Worm (Caenorhabditis elegans) whole organism, L2 larva: ENCODE results near the gene hpd-1.

Source experiments
- F13H6.1 ChIP-seq: sonication (generic microtip); optimal IDR thresholded peaks from 2 replicates; lab custom pipeline; 2016; ENCODE audit warnings: missing genetic modification characterization, missing compliant biosample characterization
- Y55F3AM.14 ChIP-seq: fragments of 200-800 bp; sonication (Bioruptor generic); optimal IDR thresholded peaks from 2 replicates; lab custom pipeline; 2018; ENCODE audit warnings: mild to moderate bottlenecking, missing genetic modification characterization, missing compliant biosample characterization
- ZK546.5 ChIP-seq: sonication (generic microtip); optimal IDR thresholded peaks from 2 replicates; lab custom pipeline; 2017; ENCODE audit warnings: missing biosample characterization, missing genetic modification characterization
- alr-1 ChIP-seq: fragments of 150-350 bp; optimal IDR thresholded peaks from 2 replicates; lab custom pipeline; 2014; ENCODE audit warnings: missing biosample characterization, missing genetic modification characterization
- ama-1 ChIP-seq: fragments of 150-350 bp; optimal IDR thresholded peaks from 2 replicates; lab custom pipeline; 2018; ENCODE audit warnings: inconsistent platforms
- blmp-1 ChIP-seq: sonication (generic microtip); optimal IDR thresholded peaks from 2 replicates; lab custom pipeline; 2017; ENCODE audit warnings: missing genetic modification characterization, mild to moderate bottlenecking, missing compliant biosample characterization, antibody characterized with exemption, moderate library complexity; ENCODE audit not compliant: insufficient read depth
- ceh-16 ChIP-seq: fragments of 150-350 bp; optimal IDR thresholded peaks from 2 replicates; lab custom pipeline; 2014; ENCODE audit warnings: missing biosample characterization, missing genetic modification characterization
- elt-3 ChIP-seq: sonication (generic microtip); optimal IDR thresholded peaks from 2 replicates; lab custom pipeline; 2017; ENCODE audit warnings: missing biosample characterization, missing genetic modification characterization
- lin-13 ChIP-seq: fragments of 150-350 bp; optimal IDR thresholded peaks from 2 replicates; lab custom pipeline; 2014; ENCODE audit warnings: missing biosample characterization, missing genetic modification reagents, missing genetic modification characterization
- lin-39 ChIP-seq: fragments of 150-350 bp; optimal IDR thresholded peaks from 2 replicates; lab custom pipeline; 2014; ENCODE audit warnings: missing biosample characterization, missing genetic modification reagents, missing genetic modification characterization
- lsy-2 ChIP-seq, 2 experiments: fragments of 150-350 bp in 1 of 2; sonication (generic microtip) in 1 of 2; optimal IDR thresholded peaks; 2 replicates each; lab custom pipeline; 2014 to 2017; ENCODE audit warnings: missing biosample characterization in 2 of 2, missing genetic modification characterization in 2 of 2
- mab-5 ChIP-seq: fragments of 150-350 bp; optimal IDR thresholded peaks from 2 replicates; lab custom pipeline; 2014; ENCODE audit warnings: missing biosample characterization, missing genetic modification characterization
- nhr-10 ChIP-seq: sonication (generic microtip); optimal IDR thresholded peaks from 2 replicates; lab custom pipeline; 2017; ENCODE audit warnings: missing biosample characterization, missing genetic modification characterization
- nhr-11 ChIP-seq: fragments of 150-350 bp; optimal IDR thresholded peaks from 2 replicates; lab custom pipeline; 2014; ENCODE audit warnings: missing biosample characterization, missing genetic modification characterization
- nhr-12 ChIP-seq: fragments of 150-350 bp; optimal IDR thresholded peaks from 2 replicates; lab custom pipeline; 2014; ENCODE audit warnings: missing biosample characterization, missing genetic modification characterization
- nhr-23 ChIP-seq: fragments of 150-350 bp; optimal IDR thresholded peaks from 2 replicates; lab custom pipeline; 2014; ENCODE audit warnings: missing biosample characterization, missing genetic modification reagents, missing genetic modification characterization
- nhr-6 ChIP-seq: fragments of 150-350 bp; optimal IDR thresholded peaks from 2 replicates; lab custom pipeline; 2014; ENCODE audit warnings: missing biosample characterization, missing genetic modification characterization
- peb-1 ChIP-seq: fragments of 150-350 bp; optimal IDR thresholded peaks from 2 replicates; lab custom pipeline; 2014; ENCODE audit warnings: missing biosample characterization, missing genetic modification characterization
- sem-4 ChIP-seq: fragments of 150-350 bp; optimal IDR thresholded peaks from 2 replicates; lab custom pipeline; 2014; ENCODE audit warnings: missing biosample characterization, missing genetic modification reagents, missing genetic modification characterization
- snpc-4 ChIP-seq: fragments of 150-350 bp; optimal IDR thresholded peaks from 2 replicates; lab custom pipeline; 2014; ENCODE audit warnings: missing biosample characterization, missing genetic modification characterization

hpd-1 gene

DNA sequence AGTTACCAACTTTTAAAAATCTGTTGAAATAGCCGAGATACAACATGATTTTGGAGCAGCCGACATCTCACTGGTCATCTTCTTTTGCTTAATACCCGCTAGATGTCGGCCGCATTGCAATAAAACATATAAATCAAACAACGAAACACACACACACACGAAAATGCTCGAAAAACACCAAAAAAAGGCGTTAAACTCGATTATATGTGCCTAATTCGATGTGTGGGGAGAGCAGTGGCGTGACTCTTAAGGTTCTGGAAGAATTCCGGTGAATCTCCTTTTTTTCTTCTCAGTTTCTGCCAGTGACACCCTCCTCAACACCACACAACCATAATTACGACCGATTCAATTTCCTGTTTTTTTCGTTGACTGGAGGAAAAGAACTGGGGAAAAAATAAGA is 44.9 kb downstream of the hpd-1 start:
- TF ChIP-seq F13H6.1 (tag; lab: Kevin White, UChicago) (no peak), lin-39 (tag; lab: Kevin White, UChicago) (no peak), snpc-4 (tag; lab: Kevin White, UChicago) (peak; percentile 1), nhr-12 (tag; lab: Kevin White, UChicago) (no peak)

DNA sequence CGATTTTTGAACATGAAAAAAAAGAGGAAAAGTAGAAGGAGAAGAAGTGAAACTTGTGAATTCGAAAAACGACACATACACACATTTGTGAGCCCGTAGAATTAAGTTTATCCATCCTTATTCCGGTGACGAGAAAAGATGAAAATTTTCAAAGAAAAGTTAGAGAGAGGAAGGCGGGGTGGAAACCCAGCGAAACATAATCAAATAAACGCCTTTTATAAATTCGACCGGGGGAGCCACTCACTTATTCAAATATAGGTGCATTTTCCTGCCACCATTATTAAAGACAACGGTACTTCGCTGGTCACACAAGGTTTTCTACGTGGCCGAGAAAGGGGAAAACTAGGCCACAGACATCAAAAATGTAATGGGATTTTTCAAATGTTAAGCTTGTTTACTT is 48.2 kb downstream of the hpd-1 start:
- no peak for TF ChIP-seq ama-1 (lab: Kevin White, UChicago)
- TF ChIP-seq lsy-2 (tag; optimal IDR thresholded peaks at IDR 0.05; lab: Kevin White, UChicago), result no peak
- TF ChIP-seq nhr-6 (tag; lab: Kevin White, UChicago), result no peak
- no peak for TF ChIP-seq blmp-1 (tag; lab: Kevin White, UChicago)
- TF ChIP-seq nhr-10 (tag; lab: Kevin White, UChicago), result no peak
- TF ChIP-seq sem-4, result no peak
- TF ChIP-seq elt-3 (tag; lab: Kevin White, UChicago), result no peak

DNA sequence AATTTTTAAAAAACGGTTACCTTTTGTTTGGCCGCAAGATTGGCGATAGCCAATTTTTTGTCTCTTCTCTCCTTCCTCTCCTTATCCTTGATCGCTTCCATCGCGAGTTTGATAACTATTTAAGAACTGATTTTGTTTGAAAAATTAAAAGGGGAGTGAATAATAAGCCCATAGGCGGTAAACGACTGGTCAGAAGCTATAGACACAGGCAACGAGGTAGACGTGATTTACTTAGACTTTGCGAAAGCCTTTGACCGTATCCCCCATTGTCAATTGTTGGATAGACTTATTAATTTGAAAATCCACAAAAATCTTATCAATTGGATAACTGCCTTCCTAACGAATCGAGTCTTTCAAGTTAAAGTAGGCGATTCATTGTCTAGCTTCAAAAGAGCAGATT is 50.9 kb downstream of the hpd-1 start, which contains the start of gene Y45F3A.5:
Gene Y45F3A.5, minus strand, starts transcription at position 101 of the 400 bp plus-strand sequence.
- no peak for TF ChIP-seq nhr-11 (tag; lab: Kevin White, UChicago)
- no peak for TF ChIP-seq lin-13
- no peak for TF ChIP-seq peb-1 (tag; lab: Kevin White, UChicago)
- TF ChIP-seq mab-5, result no peak
- no peak for TF ChIP-seq alr-1 (tag; lab: Kevin White, UChicago)
- TF ChIP-seq Y55F3AM.14 (GFP tag; lab: Kevin White, UChicago), result no peak
- no peak for TF ChIP-seq snpc-4 (tag; lab: Kevin White, UChicago)
- TF ChIP-seq nhr-23, result no peak
- TF ChIP-seq ceh-16 (tag; lab: Kevin White, UChicago), result no peak
- TF ChIP-seq blmp-1 (tag; lab: Kevin White, UChicago), result no peak
- no peak for TF ChIP-seq ZK546.5
